Fruit fly (Drosophila melanogaster) whole organism, wandering third instar larva: ENCODE data around the gene Vha13.
A peak's percentile ranks its signal among the peaks of the same experiment; 100 is the strongest.

ENCODE experiments used
- CG32264 ChIP-seq: fragments of 200-800 bp; sonication (Bioruptor generic); optimal IDR thresholded peaks from 2 replicates; lab custom pipeline; 2016; ENCODE audit warnings: missing biosample characterization, missing genetic modification characterization
- CrebA ChIP-seq: fragments of 200-800 bp; sonication (Bioruptor generic); optimal IDR thresholded peaks from 2 replicates; lab custom pipeline; 2016; ENCODE audit warnings: missing biosample characterization, mild to moderate bottlenecking, missing genetic modification characterization, borderline replicate concordance
- Dfd ChIP-seq: fragments of >200 bp; optimal IDR thresholded peaks from 2 replicates; lab custom pipeline; 2017; ENCODE audit warnings: missing biosample characterization, missing genetic modification characterization
- Hr83 ChIP-seq: fragments of 200-300 bp; sonication (Bioruptor generic); optimal IDR thresholded peaks from 2 replicates; lab custom pipeline; 2016; ENCODE audit warnings: missing biosample characterization, mild to moderate bottlenecking, missing genetic modification characterization, moderate library complexity; ENCODE audit not compliant: poor library complexity, severe bottlenecking
- OdsH ChIP-seq: fragments of 200-800 bp; sonication (Bioruptor generic); optimal IDR thresholded peaks from 2 replicates; lab custom pipeline; 2016; ENCODE audit warnings: missing biosample characterization, mild to moderate bottlenecking, missing genetic modification characterization
- br ChIP-seq: fragments of 200-800 bp; sonication (Bioruptor generic); optimal IDR thresholded peaks from 2 replicates; lab custom pipeline; 2016; ENCODE audit warnings: missing biosample characterization, missing genetic modification characterization
- ey ChIP-seq: fragments of 200-800 bp; sonication (Bioruptor generic); optimal IDR thresholded peaks from 2 replicates; lab custom pipeline; 2016; ENCODE audit warnings: missing biosample characterization, missing genetic modification characterization
- foxo ChIP-seq, 2 experiments: fragments of 200-800 bp; sonication (Bioruptor generic); optimal IDR thresholded peaks; 2 replicates in 1 of 2; 3 replicates in 1 of 2; lab custom pipeline; 2016 to 2017; ENCODE audit warnings: missing biosample characterization in 2 of 2, missing genetic modification characterization in 2 of 2
- h ChIP-seq: fragments of 200-800 bp; sonication (Bioruptor generic); optimal IDR thresholded peaks from 3 replicates; lab custom pipeline; 2016; ENCODE audit warnings: missing biosample characterization, mild to moderate bottlenecking, missing genetic modification characterization
- jim ChIP-seq: fragments of 175-275, 200-325 bp; sonication (Bioruptor generic); optimal IDR thresholded peaks from 2 replicates; lab custom pipeline; 2016; ENCODE audit warnings: missing biosample characterization, mild to moderate bottlenecking, missing genetic modification characterization
- lola ChIP-seq: fragments of >200 bp; optimal IDR thresholded peaks from 2 replicates; lab custom pipeline; 2017; ENCODE audit warnings: missing biosample characterization, missing genetic modification characterization
- psq ChIP-seq: fragments of 200-800 bp; sonication (Bioruptor generic); optimal IDR thresholded peaks from 3 replicates; lab custom pipeline; 2017; ENCODE audit warnings: missing biosample characterization, mild to moderate bottlenecking, missing genetic modification characterization, moderate library complexity

- peak; percentile 81 for TF ChIP-seq Hr83 (GFP tag; lab: Kevin White, UChicago)
- TF ChIP-seq br (GFP tag; lab: Kevin White, UChicago), result peak; percentile 41
- peak in 1 of 2 experiments; percentile 42 for TF ChIP-seq foxo (GFP tag; optimal IDR thresholded peaks at IDR 0.05; lab: Kevin White, UChicago)
- no peak for TF ChIP-seq CG32264 (GFP tag; lab: Kevin White, UChicago)
- TF ChIP-seq h, result peak; percentile 54
- no peak for TF ChIP-seq lola
- no peak for TF ChIP-seq ey
- TF ChIP-seq CrebA, result no peak
- TF ChIP-seq psq (GFP tag; lab: Kevin White, UChicago), result no peak
- TF ChIP-seq jim (GFP tag; lab: Kevin White, UChicago), result peak; percentile 56
- peak; percentile 2 for TF ChIP-seq OdsH (GFP tag; lab: Kevin White, UChicago)
- no peak for TF ChIP-seq Dfd (GFP tag; lab: Kevin White, UChicago)
Measured at dm6 chr3R:19644094-19644900, at the start of gene Vha13.
